Fruit fly (Drosophila melanogaster): ENCODE measurements around the gene CG2604.
A peak's percentile ranks its signal among the peaks of the same experiment; 100 is the strongest.

Gene CG2604

dm6 chr3R:5209481-5209880, 13.7 kb downstream of the CG2604 start (continued):
- no peak for TF ChIP-seq bowl (GFP tag; IDR thresholded peaks at IDR 0.05)
- TF ChIP-seq Sox100B (GFP tag; optimal IDR thresholded peaks at IDR 0.05): peak; percentile 8
- TF ChIP-seq vfl (GFP tag; optimal IDR thresholded peaks at IDR 0.05): no peak
- TF ChIP-seq CTCF (GFP tag; optimal IDR thresholded peaks at IDR 0.05): no peak
- no peak for TF ChIP-seq slp2 (GFP tag; optimal IDR thresholded peaks at IDR 0.05)
- TF ChIP-seq pho (GFP tag; optimal IDR thresholded peaks at IDR 0.05): no peak
- TF ChIP-seq wek (GFP tag; optimal IDR thresholded peaks at IDR 0.05): no peak
- TF ChIP-seq Oli (tag; optimal IDR thresholded peaks at IDR 0.05): peak; percentile 58
- TF ChIP-seq CG4424 (GFP tag; optimal IDR thresholded peaks at IDR 0.05): peak; percentile 1
- peak; percentile 86 for TF ChIP-seq Med (GFP tag)
- TF ChIP-seq twi (tag; optimal IDR thresholded peaks at IDR 0.05): no peak
- no peak for TF ChIP-seq chn (GFP tag; optimal IDR thresholded peaks at IDR 0.05)
- no peak for TF ChIP-seq CG18599 (GFP tag; optimal IDR thresholded peaks at IDR 0.05)
- TF ChIP-seq CG12942 (GFP tag; optimal IDR thresholded peaks at IDR 0.05): no peak
- no peak for TF ChIP-seq HmgD (GFP tag; optimal IDR thresholded peaks at IDR 0.05)
- TF ChIP-seq Opbp (GFP tag; IDR thresholded peaks at IDR 0.05; ENCODE audit: partially characterized antibody): no peak
- peak; percentile 29 for TF ChIP-seq jumu (GFP tag; optimal IDR thresholded peaks at IDR 0.05)
- TF ChIP-seq CG15269 (tag; optimal IDR thresholded peaks at IDR 0.05): peak; percentile 35
- TF ChIP-seq CG11695 (GFP tag; IDR thresholded peaks at IDR 0.05): peak; percentile 71; the same call in 1 of the 3 replicates
- TF ChIP-seq CG8281 (tag; optimal IDR thresholded peaks at IDR 0.05): no peak
- TF ChIP-seq TFAM (GFP tag; optimal IDR thresholded peaks at IDR 0.05): no peak
- no peak for TF ChIP-seq pan (optimal IDR thresholded peaks at IDR 0.05)
- peak in 1 of 2 experiments; percentile 39 for TF ChIP-seq pan (GFP tag; optimal IDR thresholded peaks at IDR 0.05 in 1 of 2, IDR thresholded peaks at IDR 0.05 in 1 of 2)
- no peak for TF ChIP-seq CG18011 (GFP tag; optimal IDR thresholded peaks at IDR 0.05)
- no peak for TF ChIP-seq tup (GFP tag; optimal IDR thresholded peaks at IDR 0.05)
- no peak for TF ChIP-seq rib (GFP tag; IDR thresholded peaks at IDR 0.05)
- TF ChIP-seq CG12155 (GFP tag; optimal IDR thresholded peaks at IDR 0.05): no peak
- TF ChIP-seq az2 (GFP tag; optimal IDR thresholded peaks at IDR 0.05): peak; percentile 35
- peak; percentile 17 for TF ChIP-seq CG4707 (GFP tag; optimal IDR thresholded peaks at IDR 0.05)
- TF ChIP-seq PHDP (tag; optimal IDR thresholded peaks at IDR 0.05): peak; percentile 17
- TF ChIP-seq zfh2 (GFP tag; optimal IDR thresholded peaks at IDR 0.05): no peak
- TF ChIP-seq HLH54F (GFP tag; optimal IDR thresholded peaks at IDR 0.05): no peak
- TF ChIP-seq ATbp (GFP tag; optimal IDR thresholded peaks at IDR 0.05): peak; percentile 65
- TF ChIP-seq CG7786 (GFP tag; optimal IDR thresholded peaks at IDR 0.05): no peak
- TF ChIP-seq CG17361 (GFP tag; IDR thresholded peaks at IDR 0.05): peak; percentile 43; the same call in 1 of the 3 replicates
- no peak for TF ChIP-seq en (GFP tag; optimal IDR thresholded peaks at IDR 0.05)
- TF ChIP-seq CG11398 (GFP tag; optimal IDR thresholded peaks at IDR 0.05): no peak
- peak; percentile 65; the same call in 2 of the 3 replicates for TF ChIP-seq H15 (GFP tag; IDR thresholded peaks at IDR 0.05)
- no peak for TF ChIP-seq Bteb2 (GFP tag; optimal IDR thresholded peaks at IDR 0.05)
- no peak for TF ChIP-seq CG4730 (GFP tag; IDR thresholded peaks at IDR 0.05)
- no peak for TF ChIP-seq BtbVII (GFP tag; optimal IDR thresholded peaks at IDR 0.05)
- TF ChIP-seq Mrtf (GFP tag; IDR thresholded peaks at IDR 0.05): 0 out of 3 replicates have a peak, but pooled peaks have one; percentile 41
- TF ChIP-seq ac (GFP tag; optimal IDR thresholded peaks at IDR 0.05): no peak
- TF ChIP-seq Antp (GFP tag; optimal IDR thresholded peaks at IDR 0.05): peak; percentile 36
- no peak for TF ChIP-seq CG11085 (GFP tag; IDR thresholded peaks at IDR 0.05)
- TF ChIP-seq pros (GFP tag; optimal IDR thresholded peaks at IDR 0.05): no peak
- TF ChIP-seq ara (GFP tag; IDR thresholded peaks at IDR 0.05): peak; percentile 45; the same call in 1 of the 2 replicates
- no peak for TF ChIP-seq h (optimal IDR thresholded peaks at IDR 0.05)
- TF ChIP-seq z (GFP tag; IDR thresholded peaks at IDR 0.05): no peak
- TF ChIP-seq Blimp-1 (GFP tag; optimal IDR thresholded peaks at IDR 0.05): peak; percentile 61
- TF ChIP-seq sima (GFP tag; optimal IDR thresholded peaks at IDR 0.05): no peak
- TF ChIP-seq Spps (tag; optimal IDR thresholded peaks at IDR 0.05): no peak
- TF ChIP-seq Atf-2 (GFP tag; optimal IDR thresholded peaks at IDR 0.05): no peak
